Worm (Caenorhabditis elegans) whole organism, L1 larva: ENCODE data around the gene CC8.2.

Experiments used
- C04F5.9 ChIP-seq: sonication (generic microtip); optimal IDR thresholded peaks from 2 replicates; lab custom pipeline; 2016; ENCODE audit warnings: missing genetic modification characterization, missing compliant biosample characterization
- C16A3.4 ChIP-seq: fragments of 150-350 bp; optimal IDR thresholded peaks from 2 replicates; lab custom pipeline; 2014; ENCODE audit warnings: missing biosample characterization, missing genetic modification characterization
- C34B4.2 ChIP-seq: sonication (generic microtip); optimal IDR thresholded peaks from 2 replicates; lab custom pipeline; 2017; ENCODE audit warnings: mild to moderate bottlenecking, missing genetic modification characterization, missing compliant biosample characterization
- aly-2 ChIP-seq: fragments of 150-350 bp; optimal IDR thresholded peaks from 2 replicates; lab custom pipeline; 2014; ENCODE audit warnings: missing biosample characterization, missing genetic modification characterization
- blmp-1 ChIP-seq: fragments of 150-350 bp; optimal IDR thresholded peaks from 2 replicates; lab custom pipeline; 2014; ENCODE audit warnings: missing biosample characterization, missing genetic modification characterization
- ceh-90 ChIP-seq: sonication (generic microtip); optimal IDR thresholded peaks from 2 replicates; lab custom pipeline; 2016; ENCODE audit warnings: missing genetic modification characterization, missing compliant biosample characterization
- efl-3 ChIP-seq: fragments of 200-800 bp; sonication (Bioruptor generic); optimal IDR thresholded peaks from 2 replicates; lab custom pipeline; 2018; ENCODE audit warnings: mild to moderate bottlenecking, missing genetic modification characterization, missing compliant biosample characterization
- elt-3 ChIP-seq, 6 experiments: fragments of 150-350 bp in 1 of 6; sonication (generic microtip); optimal IDR thresholded peaks; 2 replicates each; lab custom pipeline; 2017 to 2018; ENCODE audit warnings: missing biosample characterization in 6 of 6, missing genetic modification characterization in 6 of 6, inconsistent platforms in 1 of 6
- hpl-2 ChIP-seq: fragments of 150-350 bp; optimal IDR thresholded peaks from 2 replicates; lab custom pipeline; 2014; ENCODE audit warnings: missing biosample characterization, missing genetic modification reagents, missing genetic modification characterization
- irx-1 ChIP-seq: sonication (generic microtip); optimal IDR thresholded peaks from 2 replicates; lab custom pipeline; 2016; ENCODE audit warnings: missing genetic modification characterization, missing compliant biosample characterization
- jun-1 ChIP-seq: fragments of 150-350 bp; optimal IDR thresholded peaks from 2 replicates; lab custom pipeline; 2014; ENCODE audit warnings: missing biosample characterization, missing genetic modification reagents, missing genetic modification characterization
- lin-14 ChIP-seq: fragments of 200-800 bp; sonication (Bioruptor generic); optimal IDR thresholded peaks from 2 replicates; lab custom pipeline; 2018; ENCODE audit warnings: mild to moderate bottlenecking, missing genetic modification characterization, moderate library complexity, missing compliant biosample characterization
- lin-15B ChIP-seq: fragments of 150-350 bp; sonication (generic microtip); optimal IDR thresholded peaks from 3 replicates; lab custom pipeline; 2014; ENCODE audit warnings: missing biosample characterization, missing genetic modification characterization
- lin-35 ChIP-seq, 2 experiments: fragments of 150-350 bp; optimal IDR thresholded peaks; 2 replicates each; lab custom pipeline; 2014; ENCODE audit warnings: missing biosample characterization in 2 of 2, missing genetic modification characterization in 2 of 2, missing genetic modification reagents in 2 of 2
- lin-39 ChIP-seq: fragments of 150-350 bp; optimal IDR thresholded peaks from 2 replicates; lab custom pipeline; 2014; ENCODE audit warnings: missing biosample characterization, missing genetic modification reagents, missing genetic modification characterization
- lir-3 ChIP-seq: sonication (generic microtip); optimal IDR thresholded peaks from 2 replicates; lab custom pipeline; 2016; ENCODE audit warnings: mild to moderate bottlenecking, missing genetic modification characterization, moderate library complexity, missing compliant biosample characterization; ENCODE audit not compliant: poor library complexity
- lsy-2 ChIP-seq, 2 experiments: fragments of 150-350 bp; optimal IDR thresholded peaks; 2 replicates each; lab custom pipeline; 2014; ENCODE audit warnings: missing biosample characterization in 2 of 2, missing genetic modification characterization in 2 of 2
- mab-9 ChIP-seq: fragments of 200-800 bp; sonication (Bioruptor generic); IDR thresholded peaks from 2 replicates; pipeline ENCODE4 v1.3.6; 2022; ENCODE audit warnings: missing genetic modification reagents, missing genetic modification characterization, missing compliant biosample characterization
- mdl-1 ChIP-seq, 2 experiments: fragments of 150-350 bp; optimal IDR thresholded peaks; 2 replicates each; lab custom pipeline; 2014 to 2017; ENCODE audit warnings: missing biosample characterization in 2 of 2, missing genetic modification characterization in 2 of 2, inconsistent platforms in 1 of 2
- mef-2 ChIP-seq: fragments of 150-350 bp; optimal IDR thresholded peaks from 2 replicates; lab custom pipeline; 2014; ENCODE audit warnings: missing biosample characterization, missing genetic modification characterization
- mep-1 ChIP-seq: fragments of 150-350 bp; optimal IDR thresholded peaks from 2 replicates; lab custom pipeline; 2014; ENCODE audit warnings: missing biosample characterization, missing genetic modification characterization
- nhr-19 ChIP-seq: fragments of 200-800 bp; sonication (Bioruptor generic); conservative IDR thresholded peaks from 2 replicates; pipeline ENCODE4 v1.3.6; 2022; ENCODE audit warnings: missing genetic modification characterization, missing compliant biosample characterization
- nhr-20 ChIP-seq: sonication (generic microtip); optimal IDR thresholded peaks from 2 replicates; lab custom pipeline; 2016; ENCODE audit warnings: mild to moderate bottlenecking, missing genetic modification characterization, missing compliant biosample characterization
- nhr-237 ChIP-seq: fragments of 150-350 bp; optimal IDR thresholded peaks from 2 replicates; lab custom pipeline; 2014; ENCODE audit warnings: missing biosample characterization, missing genetic modification characterization
- nhr-28 ChIP-seq: fragments of 150-350 bp; optimal IDR thresholded peaks from 2 replicates; lab custom pipeline; 2014; ENCODE audit warnings: missing biosample characterization, missing genetic modification characterization
- nhr-47 ChIP-seq: sonication (generic microtip); optimal IDR thresholded peaks from 2 replicates; lab custom pipeline; 2016; ENCODE audit warnings: mild to moderate bottlenecking, missing genetic modification characterization, moderate library complexity, missing compliant biosample characterization
- nhr-71 ChIP-seq: sonication (generic microtip); optimal IDR thresholded peaks from 2 replicates; lab custom pipeline; 2016; ENCODE audit warnings: mild to moderate bottlenecking, missing genetic modification characterization, moderate library complexity, missing compliant biosample characterization
- nhr-85 ChIP-seq: sonication (generic microtip); peaks from one replicate; lab custom pipeline; 2016; ENCODE audit warnings: missing genetic modification characterization, inconsistent platforms, missing compliant biosample characterization
- nhr-90 ChIP-seq: sonication (generic microtip); optimal IDR thresholded peaks from 2 replicates; lab custom pipeline; 2016; ENCODE audit warnings: mild to moderate bottlenecking, missing genetic modification characterization, missing compliant biosample characterization; ENCODE audit not compliant: poor library complexity
- rnt-1 ChIP-seq: sonication (generic microtip); optimal IDR thresholded peaks from 2 replicates; lab custom pipeline; 2016; ENCODE audit warnings: mild to moderate bottlenecking, missing genetic modification characterization, moderate library complexity, missing compliant biosample characterization
- snu-23 ChIP-seq: sonication (generic microtip); optimal IDR thresholded peaks from 2 replicates; lab custom pipeline; 2016; ENCODE audit warnings: missing genetic modification characterization, missing compliant biosample characterization
- swsn-7 ChIP-seq: sonication (generic microtip); optimal IDR thresholded peaks from 2 replicates; lab custom pipeline; 2016; ENCODE audit warnings: missing genetic modification characterization, missing compliant biosample characterization
- tbx-2 ChIP-seq: sonication (generic microtip); optimal IDR thresholded peaks from 2 replicates; lab custom pipeline; 2016; ENCODE audit warnings: missing genetic modification characterization, missing compliant biosample characterization
- tlp-1 ChIP-seq: fragments of 150-350 bp; optimal IDR thresholded peaks from 2 replicates; lab custom pipeline; 2014; ENCODE audit warnings: missing biosample characterization, missing genetic modification characterization
- unc-130 ChIP-seq: fragments of 150-350 bp; optimal IDR thresholded peaks from 2 replicates; lab custom pipeline; 2017; ENCODE audit warnings: missing biosample characterization, missing genetic modification characterization, inconsistent platforms
- unc-30 ChIP-seq: sonication (generic microtip); optimal IDR thresholded peaks from 2 replicates; lab custom pipeline; 2017; ENCODE audit warnings: missing biosample characterization, missing genetic modification characterization
- unc-86 ChIP-seq: sonication (generic microtip); optimal IDR thresholded peaks from 2 replicates; lab custom pipeline; 2016; ENCODE audit warnings: missing genetic modification characterization, missing compliant biosample characterization
- unc-98 ChIP-seq: fragments of 200-800 bp; sonication (Bioruptor generic); IDR thresholded peaks from 2 replicates; pipeline ENCODE4 v1.3.6; 2022; ENCODE audit warnings: missing genetic modification characterization, missing compliant biosample characterization
- zip-4 ChIP-seq: fragments of 200-800 bp; sonication (Bioruptor generic); optimal IDR thresholded peaks from 2 replicates; lab custom pipeline; 2018; ENCODE audit warnings: mild to moderate bottlenecking, missing genetic modification characterization, moderate library complexity, missing compliant biosample characterization
- ztf-4 ChIP-seq: fragments of 150-350 bp; optimal IDR thresholded peaks from 2 replicates; lab custom pipeline; 2014; ENCODE audit warnings: missing biosample characterization, missing genetic modification characterization

CC8.2 gene

DNA sequence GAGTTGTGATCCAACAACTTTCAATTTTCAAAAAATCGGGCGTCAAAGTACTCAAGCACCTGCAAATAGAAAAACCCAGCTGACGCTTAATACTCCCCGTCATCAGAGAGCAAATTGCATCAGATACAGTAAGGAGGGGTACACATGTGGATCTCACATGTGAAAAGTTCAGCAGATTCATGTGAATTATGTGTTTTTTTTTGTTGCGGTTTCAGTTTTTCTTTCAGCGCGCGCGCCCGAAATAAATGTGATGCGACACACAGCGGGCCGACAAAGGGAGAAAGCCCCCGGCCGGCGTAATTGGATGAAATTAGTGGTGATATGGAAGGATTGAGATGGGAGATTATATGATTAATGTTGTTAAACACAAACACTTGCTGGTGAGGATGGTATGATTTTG, 3.7 kb upstream of the CC8.2 start (continued):
- peak in 1 of 6 experiments; percentile 47 for TF ChIP-seq elt-3 (tag; optimal IDR thresholded peaks at IDR 0.05; lab: Kevin White, UChicago)
- TF ChIP-seq lsy-2 (tag; optimal IDR thresholded peaks at IDR 0.05; lab: Kevin White, UChicago) = peak in 1 of 2 experiments; percentile 58
- TF ChIP-seq lin-35 (GFP tag; optimal IDR thresholded peaks at IDR 0.05; lab: Kevin White, UChicago) = peak in 1 of 2 experiments; percentile 0

DNA sequence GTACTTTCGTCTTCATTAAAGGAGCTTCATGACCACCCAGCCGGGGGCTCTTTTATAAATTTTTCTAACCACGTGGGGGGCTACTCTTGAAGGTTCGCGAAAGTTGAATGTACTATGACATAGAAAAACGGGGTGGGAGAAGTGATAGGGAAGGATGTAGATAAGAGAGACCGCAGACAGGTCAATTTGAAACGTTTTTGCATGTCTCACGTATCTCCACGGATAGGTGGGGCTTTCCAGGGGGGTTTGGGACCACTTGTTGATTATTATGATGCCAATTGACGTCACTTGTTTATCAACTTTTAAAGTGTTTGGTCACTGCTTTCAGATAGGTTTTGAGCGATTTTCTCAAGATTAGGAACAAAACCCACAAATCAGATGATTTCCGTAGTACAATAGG, 933 bp downstream of the CC8.2 start:
- peak; percentile 23 for TF ChIP-seq blmp-1 (tag; lab: Kevin White, UChicago)
- TF ChIP-seq nhr-71 = peak; percentile 89
- TF ChIP-seq aly-2 (tag; lab: Kevin White, UChicago) = no peak
- TF ChIP-seq C16A3.4 = peak; percentile 13
- no peak for TF ChIP-seq irx-1
- no peak for TF ChIP-seq C34B4.2
- TF ChIP-seq nhr-237 = no peak
- peak; percentile 61 for TF ChIP-seq ztf-4 (tag; lab: Kevin White, UChicago)
- peak; percentile 81 for TF ChIP-seq nhr-19 (GFP tag; lab: Robert Waterston, UW)
- peak; percentile 77 for TF ChIP-seq unc-130 (tag; lab: Kevin White, UChicago)
- peak; percentile 12 for TF ChIP-seq mep-1
- TF ChIP-seq C04F5.9 = no peak
- 0 out of 2 replicates have a peak, but pooled peaks have one; percentile 27 for TF ChIP-seq unc-98
- peak; percentile 26 for TF ChIP-seq rnt-1 (tag; lab: Kevin White, UChicago)
- TF ChIP-seq snu-23 = peak; percentile 61
- TF ChIP-seq swsn-7 (tag; lab: Kevin White, UChicago) = peak; percentile 22
- TF ChIP-seq hpl-2 (GFP tag; lab: Kevin White, UChicago) = no peak
- TF ChIP-seq elt-3 (tag; optimal IDR thresholded peaks at IDR 0.05; lab: Kevin White, UChicago) = no peak
- peak; percentile 73 for TF ChIP-seq nhr-20 (tag; lab: Kevin White, UChicago)
- TF ChIP-seq mdl-1 (tag; optimal IDR thresholded peaks at IDR 0.05; lab: Kevin White, UChicago) = peak in 1 of 2 experiments; percentile 71
- TF ChIP-seq nhr-47 (tag; lab: Kevin White, UChicago) = peak; percentile 24
- no peak for TF ChIP-seq ceh-90 (tag; lab: Kevin White, UChicago)
- TF ChIP-seq tlp-1 (tag; lab: Kevin White, UChicago) = no peak
- TF ChIP-seq jun-1 (tag; lab: Kevin White, UChicago) = no peak
- TF ChIP-seq lir-3 = peak; percentile 30
- TF ChIP-seq tbx-2 = peak; percentile 10
- TF ChIP-seq nhr-28 (tag; lab: Kevin White, UChicago) = no peak
- TF ChIP-seq lsy-2 (tag; optimal IDR thresholded peaks at IDR 0.05; lab: Kevin White, UChicago) = peak; percentile 11 to 32
- no peak for TF ChIP-seq zip-4
- no peak for TF ChIP-seq nhr-90 (tag; lab: Kevin White, UChicago)
- peak; percentile 31 for TF ChIP-seq lin-39 (tag; lab: Kevin White, UChicago)
- peak; percentile 55 for TF ChIP-seq mef-2 (tag; lab: Kevin White, UChicago)
- peak; percentile 75 for TF ChIP-seq lin-14 (GFP tag; lab: Kevin White, UChicago)
- peak; percentile 62 for TF ChIP-seq nhr-85 (tag; lab: Kevin White, UChicago)

DNA sequence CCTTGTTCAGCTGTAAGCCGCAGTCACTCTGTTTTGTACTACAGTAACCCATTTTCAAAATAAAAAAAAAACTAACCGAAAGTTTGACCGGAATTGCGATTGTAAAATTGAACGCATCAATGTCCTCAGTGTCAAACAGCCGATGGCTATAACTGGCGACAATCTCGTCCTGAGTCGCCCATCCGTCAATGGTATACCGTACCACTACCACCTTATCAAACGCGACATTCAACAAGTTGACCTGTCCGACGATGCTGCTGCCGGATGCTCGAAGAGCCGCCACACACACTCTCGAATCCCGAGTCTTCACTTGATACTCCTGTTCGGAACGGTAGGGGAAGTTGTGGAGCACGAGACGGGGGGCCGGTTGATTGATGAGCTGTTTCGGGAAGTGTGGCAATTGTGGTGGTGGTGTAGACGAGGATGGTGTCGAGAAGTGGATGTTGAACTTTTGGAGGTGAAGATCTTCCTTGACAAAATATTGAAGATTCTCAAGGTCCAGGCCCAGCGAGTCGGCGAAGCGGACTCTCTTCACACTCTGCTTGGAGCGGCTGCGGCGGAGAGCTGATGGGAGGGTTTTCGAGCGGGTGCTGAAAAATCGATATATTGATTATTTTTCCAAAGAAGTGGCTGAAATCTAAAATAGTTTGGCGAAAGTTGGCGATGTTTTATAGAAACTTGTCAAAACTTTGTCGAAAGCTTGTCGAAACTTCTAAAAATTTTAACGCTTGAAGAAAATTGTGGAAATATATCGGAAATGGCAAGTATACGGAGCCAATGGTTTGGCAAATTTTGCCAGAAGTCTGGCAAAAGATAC, 1.9 kb downstream of the CC8.2 start:
- TF ChIP-seq lin-14 (GFP tag; lab: Kevin White, UChicago) (no peak), nhr-90 (tag; lab: Kevin White, UChicago) (no peak), unc-30 (no peak), efl-3 (GFP tag; lab: Kevin White, UChicago) (no peak), nhr-85 (tag; lab: Kevin White, UChicago) (peak; percentile 7), lin-15B (tag; lab: Kevin White, UChicago) (no peak), mab-9 (peak; percentile 37; the same call in 1 of the 2 replicates), unc-86 (tag; lab: Kevin White, UChicago) (no peak)
